Fruit fly (Drosophila melanogaster): ENCODE measurements around the gene Ugt37A1.

DNA sequence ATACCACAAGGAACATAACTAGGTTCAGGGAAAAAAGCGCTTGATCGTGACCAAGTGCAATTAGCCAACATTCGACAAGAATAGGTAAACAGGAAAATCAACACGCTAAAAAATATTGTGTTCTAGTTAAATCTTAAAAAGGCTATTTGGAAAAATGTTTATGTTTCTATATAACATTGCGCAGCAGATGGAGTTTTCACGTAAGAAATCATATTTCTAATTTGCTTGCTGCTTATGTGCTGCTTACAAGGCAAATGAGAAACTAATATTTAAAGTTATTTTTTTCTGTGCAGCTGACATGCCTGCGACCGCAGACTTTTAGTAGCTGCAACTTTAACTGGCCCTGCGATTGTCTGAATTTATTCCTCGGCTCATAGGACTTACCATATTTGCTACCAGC, 7.4 kb upstream of the Ugt37A1 start:
- no peak for TF ChIP-seq ttk (optimal IDR thresholded peaks at IDR 0.05)
- TF ChIP-seq psq (optimal IDR thresholded peaks at IDR 0.05) = no peak
- TF ChIP-seq Myc (optimal IDR thresholded peaks at IDR 0.05) = no peak

All from Kc167 (cell line).